Worm (Caenorhabditis elegans): ENCODE measurements around the gene sri-32.

Gene sri-32

DNA sequence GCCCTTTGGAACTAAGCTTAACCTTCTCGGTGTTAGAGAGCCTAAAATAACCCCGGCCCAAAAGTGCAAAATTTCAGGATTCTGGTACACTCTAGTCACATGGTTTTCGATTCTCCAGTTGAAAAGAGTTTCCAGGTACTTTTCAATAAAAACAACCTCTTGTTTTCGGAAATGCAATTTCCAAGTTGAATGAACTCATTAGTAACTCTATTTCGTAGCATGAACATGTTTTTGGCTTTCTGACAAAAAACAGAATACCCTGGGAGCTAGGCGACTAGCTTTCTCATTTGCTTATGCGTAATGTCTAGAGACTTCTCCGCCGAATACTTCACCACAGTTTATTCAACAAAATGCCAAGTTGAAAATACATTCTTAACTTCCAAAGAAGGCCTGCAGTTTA, 31.1 kb downstream of the sri-32 start, which contains the start of gene srh-71:
srh-71 (plus strand) TSS at position 301 of the 400 bp plus-strand sequence.
- TF ChIP-seq lin-13 (GFP tag; optimal IDR thresholded peaks at IDR 0.05) (no peak), mab-5 (tag; optimal IDR thresholded peaks at IDR 0.05) (no peak), nhr-6 (tag; optimal IDR thresholded peaks at IDR 0.05) (no peak), ama-1 (optimal IDR thresholded peaks at IDR 0.05) (no peak), nhr-10 (tag; optimal IDR thresholded peaks at IDR 0.05) (no peak), ztf-11 (tag; optimal IDR thresholded peaks at IDR 0.05) (no peak), nhr-25 (tag; optimal IDR thresholded peaks at IDR 0.05) (no peak), sma-9 (GFP tag; optimal IDR thresholded peaks at IDR 0.05) (no peak), sma-9 (tag; optimal IDR thresholded peaks at IDR 0.05) (no peak), Y55F3AM.14 (GFP tag; optimal IDR thresholded peaks at IDR 0.05) (no peak), sem-4 (tag; optimal IDR thresholded peaks at IDR 0.05) (no peak), snpc-4 (tag; optimal IDR thresholded peaks at IDR 0.05) (no peak), ceh-16 (tag; optimal IDR thresholded peaks at IDR 0.05) (no peak), nhr-11 (tag; optimal IDR thresholded peaks at IDR 0.05) (no peak), unc-62 (GFP tag; optimal IDR thresholded peaks at IDR 0.05) (no peak), alr-1 (tag; optimal IDR thresholded peaks at IDR 0.05) (no peak), F13H6.1 (tag; optimal IDR thresholded peaks at IDR 0.05) (no peak), fos-1 (tag; optimal IDR thresholded peaks at IDR 0.05) (no peak), blmp-1 (tag; optimal IDR thresholded peaks at IDR 0.05; ENCODE audit: insufficient read depth) (no peak)

DNA sequence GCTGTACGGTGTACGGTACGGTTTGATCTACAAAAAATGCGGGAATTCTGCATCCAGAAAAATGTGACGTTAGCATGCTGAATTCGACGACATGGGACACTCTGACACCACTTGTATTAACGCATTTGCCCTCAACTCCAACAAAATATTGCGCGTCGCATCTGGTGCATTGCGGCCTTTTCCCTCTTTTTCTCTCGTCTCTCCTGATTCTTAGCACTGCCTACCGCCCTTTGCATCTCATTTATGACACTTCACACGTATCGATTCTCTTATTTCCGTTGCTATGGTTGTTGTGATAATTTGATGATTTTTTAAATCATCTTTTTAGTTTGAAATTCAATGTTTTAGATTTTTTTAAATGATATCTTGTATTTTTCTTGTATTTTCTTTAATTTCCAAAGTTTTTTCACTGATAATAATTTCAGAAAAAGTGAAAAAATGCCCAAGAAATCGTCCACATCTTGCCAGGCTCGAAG, 35.3 kb downstream of the sri-32 start, which contains the start of gene T10D4.6:
T10D4.6 (plus strand) TSS at position 426 of the 476 bp plus-strand sequence.
- TF ChIP-seq nhr-129 (tag; optimal IDR thresholded peaks at IDR 0.05) (peak; percentile 25), C34F6.9 (tag; optimal IDR thresholded peaks at IDR 0.05) (peak; percentile 72), mab-5 (tag; optimal IDR thresholded peaks at IDR 0.05) (no peak), nhr-77 (tag; optimal IDR thresholded peaks at IDR 0.05) (no peak), aly-2 (tag; optimal IDR thresholded peaks at IDR 0.05) (no peak), gmeb-1 (tag; optimal IDR thresholded peaks at IDR 0.05) (no peak), unc-55 (GFP tag; optimal IDR thresholded peaks at IDR 0.05) (peak; percentile 28), crh-2 (tag; optimal IDR thresholded peaks at IDR 0.05) (peak; percentile 30)

DNA sequence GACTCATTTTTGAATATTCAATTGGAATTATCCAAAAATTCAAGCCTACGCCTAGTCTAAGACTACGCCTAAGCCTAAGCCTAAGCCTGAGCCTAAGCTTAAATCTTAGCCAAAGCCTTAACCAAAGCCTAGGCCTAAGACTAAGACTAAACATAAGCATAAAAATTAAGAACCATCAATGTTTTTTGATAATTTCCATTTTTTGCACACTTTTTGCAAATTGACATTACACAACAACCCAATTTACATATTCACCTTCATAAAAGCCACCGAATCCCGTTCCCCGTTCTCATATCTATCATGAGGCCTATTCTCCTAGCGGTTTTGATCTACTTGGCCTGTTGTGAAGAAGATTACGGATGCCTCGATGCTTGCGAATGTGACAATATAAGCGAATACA, 36.8 kb downstream of the sri-32 start, which contains the start of gene T10D4.7:
T10D4.7 (plus strand) TSS at position 301 of the 400 bp plus-strand sequence.
- TF ChIP-seq ceh-16 (tag; optimal IDR thresholded peaks at IDR 0.05): no peak
- no peak for TF ChIP-seq elt-1 (tag; optimal IDR thresholded peaks at IDR 0.05)
- no peak for TF ChIP-seq lin-11 (tag; optimal IDR thresholded peaks at IDR 0.05)
- TF ChIP-seq unc-62 (GFP tag; optimal IDR thresholded peaks at IDR 0.05): no peak
- no peak for TF ChIP-seq alr-1 (tag; optimal IDR thresholded peaks at IDR 0.05)
- TF ChIP-seq blmp-1 (tag; optimal IDR thresholded peaks at IDR 0.05; ENCODE audit: insufficient read depth): no peak
- no peak for TF ChIP-seq R02D3.7 (tag; optimal IDR thresholded peaks at IDR 0.05)
- TF ChIP-seq ceh-82 (tag; optimal IDR thresholded peaks at IDR 0.05): no peak
- TF ChIP-seq F13H6.1 (tag; optimal IDR thresholded peaks at IDR 0.05): no peak
- TF ChIP-seq nhr-11 (tag; optimal IDR thresholded peaks at IDR 0.05): no peak

DNA sequence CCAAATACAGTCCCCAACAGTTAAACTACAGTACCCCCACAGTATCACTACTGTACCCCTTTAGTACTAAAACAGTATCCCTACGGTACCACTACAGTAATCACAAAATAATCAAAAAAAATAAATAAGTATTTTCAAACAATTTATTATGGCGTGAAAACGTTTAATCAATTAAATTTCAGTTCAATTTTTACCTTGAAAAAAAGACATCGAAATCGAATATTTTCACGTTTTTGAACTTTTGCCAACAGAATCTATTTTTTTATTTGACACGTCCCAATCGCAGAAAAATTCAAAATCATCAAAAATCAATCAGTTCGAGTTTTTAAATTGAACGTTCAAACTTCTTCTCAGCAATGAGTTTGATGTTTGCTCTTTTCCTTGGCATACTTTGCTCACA, 40.3 kb downstream of the sri-32 start, which contains the start of gene clec-123:
clec-123 (plus strand) TSS at position 301 of the 400 bp plus-strand sequence.
- TF ChIP-seq gmeb-1 (tag; optimal IDR thresholded peaks at IDR 0.05) (no peak), lsy-2 (tag; optimal IDR thresholded peaks at IDR 0.05) (no peak), nhr-21 (tag; optimal IDR thresholded peaks at IDR 0.05) (no peak), C34F6.9 (tag; optimal IDR thresholded peaks at IDR 0.05) (no peak), blmp-1 (tag; optimal IDR thresholded peaks at IDR 0.05; ENCODE audit: insufficient read depth) (no peak), ceh-82 (tag; optimal IDR thresholded peaks at IDR 0.05) (no peak), mbf-1 (tag; optimal IDR thresholded peaks at IDR 0.05) (no peak), mdl-1 (tag; optimal IDR thresholded peaks at IDR 0.05) (no peak), nhr-237 (tag; optimal IDR thresholded peaks at IDR 0.05) (no peak), skn-1 (tag; optimal IDR thresholded peaks at IDR 0.05) (no peak), aly-2 (tag; optimal IDR thresholded peaks at IDR 0.05) (no peak), sma-9 (GFP tag; optimal IDR thresholded peaks at IDR 0.05) (no peak), sma-9 (tag; optimal IDR thresholded peaks at IDR 0.05) (no peak), ZK546.5 (tag; optimal IDR thresholded peaks at IDR 0.05) (no peak), fos-1 (tag; optimal IDR thresholded peaks at IDR 0.05) (no peak), unc-55 (GFP tag; optimal IDR thresholded peaks at IDR 0.05) (no peak), nhr-25 (tag; optimal IDR thresholded peaks at IDR 0.05) (no peak), nhr-6 (tag; optimal IDR thresholded peaks at IDR 0.05) (no peak), crh-2 (tag; optimal IDR thresholded peaks at IDR 0.05) (no peak), lin-39 (tag; optimal IDR thresholded peaks at IDR 0.05) (no peak)
